Worm (Caenorhabditis elegans) whole organism, late embryonic: ENCODE measurements around the gene lgc-32.

Source experiments
- F13H6.1 ChIP-seq: sonication (generic microtip); optimal IDR thresholded peaks from 2 replicates; lab custom pipeline; 2016; ENCODE audit warnings: missing genetic modification characterization, missing compliant biosample characterization
- K09A11.1 ChIP-seq: sonication (generic microtip); optimal IDR thresholded peaks from 2 replicates; lab custom pipeline; 2017; ENCODE audit warnings: antibody characterized with exemption, mild to moderate bottlenecking, missing genetic modification characterization, missing compliant biosample characterization; ENCODE audit not compliant: insufficient read depth
- ama-1 ChIP-seq: fragments of 150-350 bp; optimal IDR thresholded peaks from 2 replicates; lab custom pipeline; 2014
- ceh-22 ChIP-seq: sonication (generic microtip); optimal IDR thresholded peaks from 2 replicates; lab custom pipeline; 2017; ENCODE audit warnings: missing biosample characterization, missing genetic modification characterization
- ceh-24 ChIP-seq: sonication (generic microtip); optimal IDR thresholded peaks from 2 replicates; lab custom pipeline; 2016; ENCODE audit warnings: mild to moderate bottlenecking, missing genetic modification characterization, missing compliant biosample characterization
- ceh-31 ChIP-seq: sonication (generic microtip); optimal IDR thresholded peaks from 2 replicates; lab custom pipeline; 2016; ENCODE audit warnings: missing genetic modification characterization, missing compliant biosample characterization
- ceh-34 ChIP-seq: sonication (generic microtip); optimal IDR thresholded peaks from 2 replicates; lab custom pipeline; 2016; ENCODE audit warnings: mild to moderate bottlenecking, missing genetic modification characterization, missing compliant biosample characterization
- ceh-45 ChIP-seq: fragments of 200-800 bp; sonication (Bioruptor generic); IDR thresholded peaks from 2 replicates; pipeline ENCODE4 v1.3.6; 2022; ENCODE audit warnings: missing genetic modification reagents, missing genetic modification characterization, missing compliant biosample characterization
- ceh-48 ChIP-seq: sonication (generic microtip); optimal IDR thresholded peaks from 2 replicates; lab custom pipeline; 2016; ENCODE audit warnings: missing genetic modification characterization, inconsistent platforms, missing compliant biosample characterization
- ceh-6 ChIP-seq: fragments of 200-800 bp; sonication (Bioruptor generic); optimal IDR thresholded peaks from 2 replicates; lab custom pipeline; 2018; ENCODE audit warnings: mild to moderate bottlenecking, missing genetic modification characterization, missing compliant biosample characterization
- ceh-9 ChIP-seq: sonication (generic microtip); optimal IDR thresholded peaks from 2 replicates; lab custom pipeline; 2016; ENCODE audit warnings: mild to moderate bottlenecking, missing genetic modification characterization, inconsistent platforms, missing compliant biosample characterization
- che-1 ChIP-seq: sonication (generic microtip); optimal IDR thresholded peaks from 2 replicates; lab custom pipeline; 2016; ENCODE audit warnings: mild to moderate bottlenecking, missing genetic modification characterization, missing compliant biosample characterization
- dmd-4 ChIP-seq: sonication (generic microtip); optimal IDR thresholded peaks from 2 replicates; lab custom pipeline; 2016; ENCODE audit warnings: borderline replicate concordance, missing genetic modification characterization, missing compliant biosample characterization
- dve-1 ChIP-seq: sonication (generic microtip); optimal IDR thresholded peaks from 2 replicates; lab custom pipeline; 2017; ENCODE audit warnings: antibody characterized with exemption, mild to moderate bottlenecking, missing genetic modification characterization, missing compliant biosample characterization
- ets-4 ChIP-seq: sonication (generic microtip); optimal IDR thresholded peaks from 2 replicates; lab custom pipeline; 2016; ENCODE audit warnings: missing genetic modification characterization, missing compliant biosample characterization
- gmeb-2 ChIP-seq: sonication (generic microtip); optimal IDR thresholded peaks from 2 replicates; lab custom pipeline; 2016; ENCODE audit warnings: missing genetic modification characterization, inconsistent platforms, missing compliant biosample characterization
- hlh-6 ChIP-seq: sonication (generic microtip); optimal IDR thresholded peaks from 2 replicates; lab custom pipeline; 2016; ENCODE audit warnings: missing genotype, missing genetic modification characterization, missing compliant biosample characterization
- madf-2 ChIP-seq: sonication (generic microtip); optimal IDR thresholded peaks from 2 replicates; lab custom pipeline; 2017; ENCODE audit warnings: missing genetic modification characterization, missing compliant biosample characterization
- npax-4 ChIP-seq: sonication (generic microtip); optimal IDR thresholded peaks from 2 replicates; lab custom pipeline; 2016; ENCODE audit warnings: missing genetic modification characterization, missing compliant biosample characterization
- odd-2 ChIP-seq: sonication (generic microtip); optimal IDR thresholded peaks from 2 replicates; lab custom pipeline; 2017; ENCODE audit warnings: antibody characterized with exemption, mild to moderate bottlenecking, missing genetic modification characterization, missing compliant biosample characterization
- pag-3 ChIP-seq: sonication (generic microtip); optimal IDR thresholded peaks from 2 replicates; lab custom pipeline; 2016; ENCODE audit warnings: missing compliant biosample characterization, missing genetic modification characterization, borderline replicate concordance
- pha-2 ChIP-seq: sonication (generic microtip); optimal IDR thresholded peaks from 2 replicates; lab custom pipeline; 2017; ENCODE audit warnings: mild to moderate bottlenecking, missing genetic modification characterization, missing compliant biosample characterization
- sdc-2 ChIP-seq: sonication (generic microtip); optimal IDR thresholded peaks from 2 replicates; lab custom pipeline; 2016; ENCODE audit warnings: missing genotype, missing genetic modification characterization, missing compliant biosample characterization
- syd-9 ChIP-seq: sonication (generic microtip); optimal IDR thresholded peaks from 2 replicates; lab custom pipeline; 2016; ENCODE audit warnings: mild to moderate bottlenecking, missing genetic modification characterization, moderate library complexity, missing compliant biosample characterization
- ttx-3 ChIP-seq: sonication (generic microtip); optimal IDR thresholded peaks from 2 replicates; lab custom pipeline; 2016; ENCODE audit warnings: missing genetic modification reagents, missing genetic modification characterization, missing compliant biosample characterization

Gene lgc-32

DNA sequence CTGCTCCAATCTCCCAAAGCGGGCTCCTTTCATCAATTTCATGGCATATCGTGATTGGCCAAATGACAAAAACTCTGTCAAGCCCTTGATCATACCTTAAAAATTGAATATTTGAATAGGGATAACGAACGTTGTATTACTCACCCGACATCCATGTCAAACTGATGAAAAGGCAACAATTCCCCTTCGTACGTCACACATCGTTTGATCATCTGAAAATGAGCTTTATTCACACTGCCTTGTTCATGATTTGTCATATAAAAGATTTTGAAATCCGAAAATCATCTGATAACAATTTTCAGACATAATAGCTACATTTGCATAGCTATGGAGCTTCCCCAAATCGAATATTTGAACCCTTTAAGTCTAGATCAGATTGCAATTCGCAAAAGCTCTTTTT lies 34.6 kb downstream of the lgc-32 start, which contains the start of gene M02A10.1:
Gene M02A10.1, plus strand, starts transcription at position 301 of the 400 bp plus-strand sequence.
- TF ChIP-seq ceh-6 (no peak), ama-1 (lab: Kevin White, UChicago) (no peak), pag-3 (no peak), ceh-22 (tag; lab: Kevin White, UChicago) (no peak), sdc-2 (tag; lab: Kevin White, UChicago) (no peak), che-1 (tag; lab: Kevin White, UChicago) (no peak), ceh-9 (tag; lab: Kevin White, UChicago) (no peak), ceh-48 (tag; lab: Kevin White, UChicago) (no peak), pha-2 (tag; lab: Kevin White, UChicago) (no peak), madf-2 (no peak), F13H6.1 (tag; lab: Kevin White, UChicago) (no peak), ceh-24 (tag; lab: Kevin White, UChicago) (no peak), odd-2 (tag; lab: Kevin White, UChicago) (no peak), ets-4 (tag; lab: Kevin White, UChicago) (no peak), dmd-4 (tag; lab: Kevin White, UChicago) (no peak), ceh-34 (tag; lab: Kevin White, UChicago) (no peak), hlh-6 (tag; lab: Kevin White, UChicago) (no peak), ceh-45 (GFP tag; lab: Robert Waterston, UW) (no peak), ttx-3 (tag; lab: Kevin White, UChicago) (no peak), ceh-31 (tag; lab: Kevin White, UChicago) (no peak)

DNA sequence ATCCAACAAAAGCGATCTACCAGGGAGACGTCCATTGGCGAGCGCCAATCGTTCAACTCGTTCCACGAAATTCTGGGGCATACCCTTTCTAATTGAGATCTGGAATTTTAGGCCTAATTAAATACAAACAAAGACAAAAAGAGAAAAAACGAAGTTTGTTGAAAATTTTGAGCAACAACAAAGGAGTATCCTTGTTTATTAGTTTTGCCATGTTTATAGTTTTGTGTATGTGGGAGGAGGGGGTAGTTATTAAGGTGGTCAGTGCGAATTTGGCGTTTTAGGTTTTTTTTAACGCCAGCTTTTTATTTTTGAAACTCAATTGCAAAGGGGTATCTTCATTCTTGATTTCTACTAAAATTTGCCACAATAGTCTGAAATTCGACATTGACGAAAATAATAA lies 42.5 kb downstream of the lgc-32 start, which contains the start of gene irk-2:
Gene irk-2, minus strand, starts transcription at position 101 of the 400 bp plus-strand sequence.
- TF ChIP-seq syd-9 (tag; lab: Kevin White, UChicago) (no peak), gmeb-2 (tag; lab: Kevin White, UChicago) (no peak), pha-2 (tag; lab: Kevin White, UChicago) (no peak), ceh-31 (tag; lab: Kevin White, UChicago) (no peak), npax-4 (no peak), dve-1 (tag; lab: Kevin White, UChicago) (no peak)

DNA sequence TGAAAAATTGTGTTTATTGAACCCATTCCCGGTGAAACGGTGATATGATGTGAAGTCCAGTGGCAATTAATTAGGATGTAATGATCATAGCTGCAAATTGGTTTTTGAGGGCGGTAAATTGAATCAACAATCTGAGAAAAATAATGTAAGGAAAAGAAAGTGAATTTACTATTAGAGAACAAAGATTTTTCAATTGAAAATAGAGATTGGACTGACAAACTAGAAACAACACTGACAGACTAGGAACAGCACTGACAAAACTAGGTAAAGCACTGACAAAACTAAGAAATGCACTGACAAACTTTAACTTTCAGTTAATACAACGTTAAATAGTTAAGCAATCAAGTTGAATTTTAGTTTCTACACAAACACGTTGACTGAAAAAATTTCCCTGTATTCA lies 54.0 kb downstream of the lgc-32 start, which contains the start of gene sli-1:
Gene sli-1, minus strand, starts transcription at position 101 of the 400 bp plus-strand sequence.
- TF ChIP-seq dmd-4 (tag; lab: Kevin White, UChicago), result no peak
- TF ChIP-seq K09A11.1 (tag; lab: Kevin White, UChicago), result no peak
- no peak for TF ChIP-seq madf-2
